Fruit fly (Drosophila melanogaster): Measurements from ENCODE around the gene CG43335.

DNA sequence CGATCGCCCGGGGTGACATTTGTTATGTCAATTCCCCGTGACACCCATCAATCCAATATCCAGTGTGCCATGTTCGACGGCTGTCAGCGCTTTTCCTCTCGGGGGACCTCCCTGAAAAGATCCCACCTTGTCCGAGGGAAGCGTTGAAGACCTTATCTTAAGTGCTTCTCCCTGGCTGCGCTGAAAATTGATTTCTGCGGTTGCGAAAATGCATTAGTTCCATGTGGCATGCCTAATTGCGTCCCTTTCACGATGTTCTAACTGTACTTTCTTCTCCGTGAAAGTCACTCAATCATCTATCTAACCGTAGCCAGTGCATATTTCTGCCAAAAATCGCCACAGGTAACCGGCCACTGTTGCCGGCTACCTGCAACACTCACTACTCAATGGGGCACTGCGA is 13.6 kb downstream of the CG43335 start:
- TF ChIP-seq CG7101 (tag; optimal IDR thresholded peaks at IDR 0.05) (no peak), toe (GFP tag; optimal IDR thresholded peaks at IDR 0.05) (no peak), tj (GFP tag; optimal IDR thresholded peaks at IDR 0.05) (no peak), kay (GFP tag; ENCODE audit: borderline replicate concordance) (no peak), cic (GFP tag; optimal IDR thresholded peaks at IDR 0.05) (no peak)

Measured in whole organism, adult.